Worm (Caenorhabditis elegans) whole organism, L4 larva: Measurements from ENCODE around the gene mrps-18C.

Source experiments
- F37D6.2 ChIP-seq: sonication (generic microtip); optimal IDR thresholded peaks from 2 replicates; lab custom pipeline; 2016; ENCODE audit warnings: mild to moderate bottlenecking, missing genetic modification characterization, missing compliant biosample characterization
- ZK337.2 ChIP-seq: fragments of 200-800 bp; sonication (Bioruptor generic); IDR thresholded peaks from 2 replicates; pipeline ENCODE4 v1.3.6; 2022; ENCODE audit warnings: missing genetic modification reagents, missing genetic modification characterization, missing compliant biosample characterization
- aha-1 ChIP-seq: fragments of 150-350 bp; peaks from one replicate; lab custom pipeline; 2014; ENCODE audit warnings: missing biosample characterization, missing genetic modification characterization
- ama-1 ChIP-seq: fragments of 150-350 bp; optimal IDR thresholded peaks from 2 replicates; lab custom pipeline; 2014; ENCODE audit warnings: inconsistent platforms, mixed read lengths
- arid-1 ChIP-seq: fragments of 200-800 bp; sonication (Bioruptor generic); conservative IDR thresholded peaks from 2 replicates; pipeline ENCODE4 v1.3.6; 2022; ENCODE audit warnings: missing genetic modification reagents, missing genetic modification characterization, missing compliant biosample characterization
- ceh-20 ChIP-seq: fragments of 200-800 bp; sonication (Bioruptor generic); IDR thresholded peaks from 2 replicates; pipeline ENCODE4 v1.3.6; 2022; ENCODE audit warnings: missing genetic modification reagents, missing genetic modification characterization, missing compliant biosample characterization
- ceh-82 ChIP-seq: sonication (generic microtip); optimal IDR thresholded peaks from 2 replicates; lab custom pipeline; 2017; ENCODE audit warnings: missing biosample characterization, missing genetic modification characterization
- ctbp-1 ChIP-seq: fragments of 200-800 bp; sonication (Bioruptor generic); IDR thresholded peaks from 2 replicates; pipeline ENCODE4 v1.3.6; 2022; ENCODE audit warnings: missing genetic modification reagents, missing genetic modification characterization, missing compliant biosample characterization
- daf-8 ChIP-seq: fragments of 200-800 bp; sonication (Bioruptor generic); IDR thresholded peaks from 2 replicates; pipeline ENCODE4 v1.3.6; 2022; ENCODE audit warnings: missing genetic modification characterization, missing compliant biosample characterization
- dpl-1 ChIP-seq: fragments of 150-350 bp; optimal IDR thresholded peaks from 2 replicates; lab custom pipeline; 2014; ENCODE audit warnings: missing biosample characterization, missing genetic modification reagents, missing genetic modification characterization
- duxl-1 ChIP-seq: sonication (generic microtip); optimal IDR thresholded peaks from 2 replicates; lab custom pipeline; 2016; ENCODE audit warnings: mild to moderate bottlenecking, missing genetic modification characterization, moderate library complexity, missing compliant biosample characterization; ENCODE audit not compliant: poor library complexity
- egl-43 ChIP-seq: fragments of 200-800 bp; sonication (Bioruptor generic); IDR thresholded peaks from 2 replicates; pipeline ENCODE4 v1.3.6; 2022; ENCODE audit warnings: missing genetic modification reagents, missing genetic modification characterization, missing compliant biosample characterization
- fkh-10 ChIP-seq: fragments of 150-350 bp; optimal IDR thresholded peaks from 2 replicates; lab custom pipeline; 2014; ENCODE audit warnings: missing biosample characterization, missing genetic modification reagents, missing genetic modification characterization
- hif-1 ChIP-seq, 2 experiments: sonication (generic microtip); optimal IDR thresholded peaks; 2 replicates each; lab custom pipeline; 2016 to 2017; ENCODE audit warnings: missing compliant biosample characterization in 2 of 2, missing genetic modification characterization in 2 of 2, missing genetic modification reagents in 2 of 2, missing genotype in 2 of 2, mild to moderate bottlenecking in 1 of 2
- hlh-11 ChIP-seq: fragments of 200-800 bp; sonication (Bioruptor generic); optimal IDR thresholded peaks from 2 replicates; lab custom pipeline; 2018; ENCODE audit warnings: mild to moderate bottlenecking, missing genetic modification characterization, missing compliant biosample characterization
- hlh-30 ChIP-seq: sonication (generic microtip); optimal IDR thresholded peaks from 2 replicates; lab custom pipeline; 2017; ENCODE audit warnings: antibody characterized with exemption, mild to moderate bottlenecking, missing genetic modification characterization, missing compliant biosample characterization; ENCODE audit not compliant: insufficient read depth
- lim-7 ChIP-seq: fragments of 200-800 bp; sonication (Bioruptor generic); IDR thresholded peaks from 2 replicates; pipeline ENCODE4 v1.3.6; 2022; ENCODE audit warnings: missing genetic modification characterization, missing compliant biosample characterization
- madf-5 ChIP-seq, 2 experiments: fragments of 200-800 bp; sonication (Bioruptor generic); IDR thresholded peaks; 2 replicates each; pipeline ENCODE4 v1.3.6; 2022; ENCODE audit warnings: missing compliant biosample characterization in 2 of 2, missing genetic modification characterization in 2 of 2
- madf-9 ChIP-seq: fragments of 200-800 bp; sonication (Bioruptor generic); conservative IDR thresholded peaks from 2 replicates; pipeline ENCODE4 v1.3.6; 2022; ENCODE audit warnings: missing genetic modification reagents, missing genetic modification characterization, missing compliant biosample characterization
- mdt-29 ChIP-seq: fragments of 200-800 bp; sonication (Bioruptor generic); IDR thresholded peaks from 2 replicates; pipeline ENCODE4 v1.3.6; 2022; ENCODE audit warnings: missing genetic modification reagents, missing genetic modification characterization, missing compliant biosample characterization
- nhr-111 ChIP-seq: fragments of 200-800 bp; sonication (Bioruptor generic); optimal IDR thresholded peaks from 2 replicates; lab custom pipeline; 2018; ENCODE audit warnings: mild to moderate bottlenecking, missing genetic modification characterization, missing compliant biosample characterization
- nhr-237 ChIP-seq: sonication (generic microtip); optimal IDR thresholded peaks from 2 replicates; lab custom pipeline; 2017; ENCODE audit warnings: missing biosample characterization, missing genetic modification characterization
- nhr-28 ChIP-seq: fragments of 150-350 bp; optimal IDR thresholded peaks from 2 replicates; lab custom pipeline; 2014; ENCODE audit warnings: missing biosample characterization, missing genetic modification characterization
- nhr-6 ChIP-seq: fragments of 150-350 bp; optimal IDR thresholded peaks from 2 replicates; lab custom pipeline; 2014; ENCODE audit warnings: missing biosample characterization, missing genetic modification characterization
- php-3 ChIP-seq: fragments of 200-800 bp; sonication (Bioruptor generic); IDR thresholded peaks from 2 replicates; pipeline ENCODE4 v1.3.6; 2022; ENCODE audit warnings: missing genetic modification reagents, missing genetic modification characterization, missing compliant biosample characterization
- pqm-1 ChIP-seq: sonication (generic microtip); optimal IDR thresholded peaks from 2 replicates; lab custom pipeline; 2017; ENCODE audit warnings: missing biosample characterization, missing genetic modification characterization
- saeg-2 ChIP-seq: fragments of 200-800 bp; sonication (Bioruptor generic); IDR thresholded peaks from 2 replicates; pipeline ENCODE4 v1.3.6; 2022; ENCODE audit warnings: missing genetic modification reagents, missing genetic modification characterization, missing compliant biosample characterization
- set-16 ChIP-seq: fragments of 200-800 bp; sonication (Bioruptor generic); IDR thresholded peaks from 2 replicates; pipeline ENCODE4 v1.3.6; 2022; ENCODE audit warnings: missing genetic modification reagents, missing genetic modification characterization, missing compliant biosample characterization
- spr-1 ChIP-seq: sonication (generic microtip); optimal IDR thresholded peaks from 2 replicates; lab custom pipeline; 2016; ENCODE audit warnings: mild to moderate bottlenecking, missing genetic modification characterization, missing compliant biosample characterization
- tra-1 ChIP-seq: fragments of 200-800 bp; sonication (Bioruptor generic); IDR thresholded peaks from 2 replicates; pipeline ENCODE4 v1.3.6; 2022; ENCODE audit warnings: missing genetic modification reagents, missing genetic modification characterization, missing compliant biosample characterization
- unc-130 ChIP-seq: sonication (generic microtip); optimal IDR thresholded peaks from 2 replicates; lab custom pipeline; 2016; ENCODE audit warnings: missing genetic modification reagents, missing genetic modification characterization, missing compliant biosample characterization
- unc-62 ChIP-seq, 3 experiments: fragments of 150-350 bp in 1 of 3; sonication (generic microtip); optimal IDR thresholded peaks in 2 of 3; peaks in 1 of 3; 1 replicate in 1 of 3; 2 replicates in 2 of 3; lab custom pipeline; 2014 to 2017; ENCODE audit warnings: missing biosample characterization in 3 of 3, missing genetic modification characterization in 3 of 3, missing genetic modification reagents in 3 of 3, missing genotype in 1 of 3
- zfp-3 ChIP-seq: fragments of 200-800 bp; sonication (Bioruptor generic); conservative IDR thresholded peaks from 2 replicates; pipeline ENCODE4 v1.3.6; 2022; ENCODE audit warnings: missing genetic modification reagents, missing genetic modification characterization, missing compliant biosample characterization
- zip-11 ChIP-seq: fragments of 200-800 bp; sonication (Bioruptor generic); IDR thresholded peaks from 2 replicates; pipeline ENCODE4 v1.3.6; 2022; ENCODE audit warnings: missing genetic modification characterization, missing compliant biosample characterization
- ztf-11 ChIP-seq: fragments of 150-350 bp; optimal IDR thresholded peaks from 2 replicates; lab custom pipeline; 2014; ENCODE audit warnings: missing biosample characterization, missing genetic modification characterization

Gene mrps-18C

ce11 chrIII:4930154-4930679, 5.2 kb upstream of the mrps-18C start, which contains the start of gene set-2 (continued):
- TF ChIP-seq php-3, result no peak
- peak; percentile 91 for TF ChIP-seq dpl-1
- TF ChIP-seq duxl-1 (tag; lab: Kevin White, UChicago), result peak; percentile 64
- TF ChIP-seq ceh-20, result peak; percentile 47; the same call in 1 of the 2 replicates
- TF ChIP-seq F37D6.2 (tag; lab: Kevin White, UChicago), result no peak
- peak in 1 of 2 experiments; percentile 89 for TF ChIP-seq hif-1 (tag; optimal IDR thresholded peaks at IDR 0.05; lab: Kevin White, UChicago)
- 0 out of 2 replicates have a peak, but pooled peaks have one; percentile 17 for TF ChIP-seq zfp-3 (GFP tag; lab: Robert Waterston, UW)
- TF ChIP-seq egl-43 (GFP tag; lab: Robert Waterston, UW), result no peak
- no peak for TF ChIP-seq pqm-1
- TF ChIP-seq ctbp-1 (GFP tag; lab: Robert Waterston, UW), result no peak
- 0 out of 2 replicates have a peak, but pooled peaks have one; percentile 20 for TF ChIP-seq madf-9
- TF ChIP-seq spr-1, result no peak
- no peak for TF ChIP-seq nhr-6 (tag; lab: Kevin White, UChicago)
- TF ChIP-seq ztf-11 (tag; lab: Kevin White, UChicago), result no peak
- TF ChIP-seq madf-5 (GFP tag; IDR thresholded peaks at IDR 0.05; lab: Robert Waterston, UW), result no peak
- TF ChIP-seq ama-1 (lab: Kevin White, UChicago), result peak; percentile 2
- TF ChIP-seq hlh-11 (tag; lab: Kevin White, UChicago), result peak; percentile 32
- peak; percentile 89 for TF ChIP-seq ZK337.2 (GFP tag; lab: Robert Waterston, UW)
- no peak for TF ChIP-seq ceh-82 (tag; lab: Kevin White, UChicago)

- no peak for TF ChIP-seq arid-1 (GFP tag; lab: Robert Waterston, UW)
- no peak for TF ChIP-seq unc-62 (GFP tag; optimal IDR thresholded peaks at IDR 0.05 in 1 of 2; lab: Kevin White, UChicago)
- no peak for TF ChIP-seq unc-62 (tag; optimal IDR thresholded peaks at IDR 0.05; lab: Kevin White, UChicago)
- no peak for TF ChIP-seq nhr-237 (tag; lab: Kevin White, UChicago)
- TF ChIP-seq hlh-11 (tag; lab: Kevin White, UChicago), result no peak
Measured at ce11 chrIII:4932203-4932699, 3.1 kb upstream of the mrps-18C start, which contains the start of the genes C26E6.12 and eri-9. TSS of gene C26E6.12 (minus strand) at chrIII:4932253. TSS of gene eri-9 (plus strand) at chrIII:4932450.

- TF ChIP-seq unc-130 (GFP tag; lab: Kevin White, UChicago) (no peak), nhr-111 (GFP tag; lab: Kevin White, UChicago) (no peak), hif-1 (tag; optimal IDR thresholded peaks at IDR 0.05; lab: Kevin White, UChicago) (no peak), aha-1 (tag; lab: Kevin White, UChicago) (peak; percentile 72), madf-5 (GFP tag; IDR thresholded peaks at IDR 0.05; lab: Robert Waterston, UW) (no peak), mdt-29 (GFP tag; lab: Robert Waterston, UW) (no peak)
- TF ChIP-seq, all 104 proteins: peak for 1
Measured at ce11 chrIII:4937022-4937421, 1.6 kb downstream of the mrps-18C start, which contains the start of gene fsn-1. TSS of gene fsn-1 (plus strand) at chrIII:4937322.

- no peak for TF ChIP-seq set-16 (GFP tag; lab: Robert Waterston, UW)
- no peak for TF ChIP-seq fkh-10 (GFP tag; lab: Kevin White, UChicago)
- no peak for TF ChIP-seq egl-43 (GFP tag; lab: Robert Waterston, UW)
- no peak for TF ChIP-seq zip-11 (GFP tag; lab: Robert Waterston, UW)
Measured at ce11 chrIII:4939267-4939666, 3.9 kb downstream of the mrps-18C start, which contains the start of gene rpb-2. TSS of gene rpb-2 (plus strand) at chrIII:4939567.

- no peak for TF ChIP-seq saeg-2 (GFP tag; lab: Robert Waterston, UW)
- no peak for TF ChIP-seq zfp-3 (GFP tag; lab: Robert Waterston, UW)
- no peak for TF ChIP-seq nhr-28 (tag; lab: Kevin White, UChicago)
- TF ChIP-seq tra-1, result no peak
- TF ChIP-seq daf-8, result no peak
- TF ChIP-seq pqm-1, result no peak
- TF ChIP-seq lim-7 (GFP tag; lab: Robert Waterston, UW), result no peak
- no peak for TF ChIP-seq hlh-30 (tag; lab: Kevin White, UChicago)
Measured at ce11 chrIII:4944213-4944612, 8.8 kb downstream of the mrps-18C start, which contains the start of gene ntl-9. TSS of gene ntl-9 (plus strand) at chrIII:4944513.
